Fruit fly (Drosophila melanogaster): Measurements from ENCODE around the gene CG11779.

Gene CG11779

dm6 chr3R:19164873-19165456 lies 5.3 kb upstream of the CG11779 start (continued):
- TF ChIP-seq CG15696 (tag; optimal IDR thresholded peaks at IDR 0.05) (no peak), Lpt (GFP tag; optimal IDR thresholded peaks at IDR 0.05) (no peak), CG16863 (GFP tag; optimal IDR thresholded peaks at IDR 0.05) (peak; percentile 44), bsh (GFP tag; optimal IDR thresholded peaks at IDR 0.05) (peak in 1 of 2 experiments; percentile 27), chinmo (GFP tag; IDR thresholded peaks at IDR 0.05; ENCODE audit: partially characterized antibody) (no peak; the same call in 3 of the 4 replicates), Hand (GFP tag; optimal IDR thresholded peaks at IDR 0.05) (no peak), Hr3 (GFP tag; optimal IDR thresholded peaks at IDR 0.05) (peak; percentile 41), Dip2 (GFP tag; IDR thresholded peaks at IDR 0.05) (no peak), CG10147 (GFP tag; optimal IDR thresholded peaks at IDR 0.05) (no peak), pita (GFP tag; optimal IDR thresholded peaks at IDR 0.05) (no peak), CG1832 (GFP tag; optimal IDR thresholded peaks at IDR 0.05) (no peak), CG12769 (tag; optimal IDR thresholded peaks at IDR 0.05) (no peak), Optix (GFP tag; IDR thresholded peaks at IDR 0.05) (no peak), Max (GFP tag; optimal IDR thresholded peaks at IDR 0.05) (no peak), CG5245 (GFP tag; optimal IDR thresholded peaks at IDR 0.05) (no peak), CG2889 (GFP tag; IDR thresholded peaks at IDR 0.05) (0 out of 3 replicates have a peak, but pooled peaks have one; percentile 34), CG12659 (GFP tag; optimal IDR thresholded peaks at IDR 0.05) (peak; percentile 50), CG2120 (GFP tag; optimal IDR thresholded peaks at IDR 0.05) (peak; percentile 33), p53 (GFP tag; optimal IDR thresholded peaks at IDR 0.05) (no peak), CG17361 (GFP tag; IDR thresholded peaks at IDR 0.05) (peak; percentile 73), Rfx (GFP tag; IDR thresholded peaks at IDR 0.05) (peak; percentile 55), CG10979 (tag; optimal IDR thresholded peaks at IDR 0.05) (peak; percentile 43), Fer1 (GFP tag; optimal IDR thresholded peaks at IDR 0.05) (no peak), ATbp (GFP tag; optimal IDR thresholded peaks at IDR 0.05) (peak; percentile 22), B-H2 (GFP tag; optimal IDR thresholded peaks at IDR 0.05) (peak; percentile 21), tx (GFP tag; optimal IDR thresholded peaks at IDR 0.05) (peak; percentile 12), CG12744 (GFP tag; optimal IDR thresholded peaks at IDR 0.05) (peak; percentile 47), so (GFP tag; IDR thresholded peaks at IDR 0.05) (peak; percentile 27; the same call in 1 of the 3 replicates), lola (GFP tag; optimal IDR thresholded peaks at IDR 0.05) (peak in 1 of 3 experiments; percentile 41), sens-2 (GFP tag; IDR thresholded peaks at IDR 0.05) (no peak), CG11695 (GFP tag; IDR thresholded peaks at IDR 0.05) (no peak), row (GFP tag; IDR thresholded peaks at IDR 0.05) (peak; percentile 58), CG30431 (GFP tag; optimal IDR thresholded peaks at IDR 0.05) (no peak), gce (GFP tag; IDR thresholded peaks at IDR 0.05) (0 out of 3 replicates have a peak, but pooled peaks have one; percentile 12), CG17568 (GFP tag; optimal IDR thresholded peaks at IDR 0.05) (no peak), Hmr (GFP tag; optimal IDR thresholded peaks at IDR 0.05) (peak; percentile 0), tup (GFP tag; optimal IDR thresholded peaks at IDR 0.05) (no peak), gsb-n (tag; optimal IDR thresholded peaks at IDR 0.05) (no peak), prd (optimal IDR thresholded peaks at IDR 0.05) (no peak), prd (GFP tag; IDR thresholded peaks at IDR 0.05) (peak; percentile 52; the same call in 2 of the 3 replicates), CG1233 (GFP tag; optimal IDR thresholded peaks at IDR 0.05) (peak; percentile 47), gcm (GFP tag; optimal IDR thresholded peaks at IDR 0.05) (no peak), dpn (GFP tag; optimal IDR thresholded peaks at IDR 0.05) (peak in 1 of 2 experiments; percentile 35), Dip3 (GFP tag; optimal IDR thresholded peaks at IDR 0.05) (peak; percentile 37), Sox102F (GFP tag; optimal IDR thresholded peaks at IDR 0.05) (peak; percentile 45), mld (GFP tag; IDR thresholded peaks at IDR 0.05; ENCODE audit: partially characterized antibody) (no peak), CG7556 (GFP tag; optimal IDR thresholded peaks at IDR 0.05) (peak; percentile 52), ranshi (GFP tag; IDR thresholded peaks at IDR 0.05) (peak; percentile 53; the same call in 1 of the 2 replicates), lilli (GFP tag; optimal IDR thresholded peaks at IDR 0.05) (peak; percentile 48), sob (GFP tag; IDR thresholded peaks at IDR 0.05) (peak; percentile 50; the same call in 1 of the 2 replicates)

Measured in whole organism, embryonic.